Fruit fly (Drosophila melanogaster): ENCODE results near the gene GMF.

Gene GMF

DNA sequence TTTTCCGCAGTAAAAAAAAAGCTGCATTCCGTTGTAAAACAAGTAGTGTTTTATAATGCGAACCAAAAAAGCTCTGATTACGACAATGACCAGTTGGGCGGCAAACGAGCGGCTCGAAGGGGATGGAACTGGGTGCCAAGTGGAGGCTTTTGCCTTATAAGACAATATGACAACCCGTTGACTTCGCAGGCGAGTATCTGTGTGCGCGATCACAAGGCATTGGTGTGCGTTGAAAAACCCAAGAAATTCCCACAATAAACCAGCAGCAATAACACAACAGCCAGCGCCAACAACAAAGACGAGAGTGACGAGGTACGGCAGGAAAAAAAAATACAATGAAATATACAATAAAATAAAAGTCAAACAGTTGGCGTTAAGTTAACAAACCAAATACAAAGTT, 12.3 kb upstream of the GMF start (continued):
- TF ChIP-seq CG13424 (tag; optimal IDR thresholded peaks at IDR 0.05) (no peak), CG8388 (GFP tag; optimal IDR thresholded peaks at IDR 0.05) (no peak), salm (tag; optimal IDR thresholded peaks at IDR 0.05) (no peak), prd (optimal IDR thresholded peaks at IDR 0.05) (no peak), prd (GFP tag; IDR thresholded peaks at IDR 0.05) (no peak), Ada2b (GFP tag; IDR thresholded peaks at IDR 0.05) (no peak), ash1 (GFP tag; optimal IDR thresholded peaks at IDR 0.05) (no peak), CG15514 (GFP tag; optimal IDR thresholded peaks at IDR 0.05) (no peak), hb (GFP tag; IDR thresholded peaks at IDR 0.05; ENCODE audit: partially characterized antibody) (no peak), pb (GFP tag; optimal IDR thresholded peaks at IDR 0.05) (no peak), CG18262 (tag; optimal IDR thresholded peaks at IDR 0.05) (no peak), B-H2 (GFP tag; optimal IDR thresholded peaks at IDR 0.05) (peak; percentile 82), CG4404 (GFP tag; IDR thresholded peaks at IDR 0.05) (no peak), Atf-2 (GFP tag; optimal IDR thresholded peaks at IDR 0.05) (no peak), CG11504 (tag; optimal IDR thresholded peaks at IDR 0.05) (no peak), CG2129 (GFP tag; IDR thresholded peaks at IDR 0.05; ENCODE audit: partially characterized antibody) (no peak), az2 (GFP tag; optimal IDR thresholded peaks at IDR 0.05) (no peak), CG1647 (GFP tag; optimal IDR thresholded peaks at IDR 0.05) (no peak), ewg (GFP tag; optimal IDR thresholded peaks at IDR 0.05) (no peak), Doc2 (GFP tag; IDR thresholded peaks at IDR 0.05) (no peak), insv (GFP tag; optimal IDR thresholded peaks at IDR 0.05) (no peak), CG10543 (GFP tag; optimal IDR thresholded peaks at IDR 0.05) (peak; percentile 82), luna (GFP tag; optimal IDR thresholded peaks at IDR 0.05) (no peak), yki (optimal IDR thresholded peaks at IDR 0.05) (no peak), E2f2 (GFP tag; IDR thresholded peaks at IDR 0.05) (no peak), Lim3 (GFP tag; IDR thresholded peaks at IDR 0.05) (no peak), Bteb2 (GFP tag; optimal IDR thresholded peaks at IDR 0.05) (no peak), CG8089 (GFP tag; optimal IDR thresholded peaks at IDR 0.05) (no peak), ro (GFP tag; IDR thresholded peaks at IDR 0.05) (no peak), sob (GFP tag; IDR thresholded peaks at IDR 0.05) (peak; percentile 31; the same call in 1 of the 2 replicates), klu (GFP tag; IDR thresholded peaks at IDR 0.05) (no peak), slp2 (GFP tag; optimal IDR thresholded peaks at IDR 0.05) (no peak), sens-2 (GFP tag; IDR thresholded peaks at IDR 0.05) (no peak), croc (GFP tag; conservative IDR thresholded peaks at IDR 0.05) (no peak), Adf1 (GFP tag; IDR thresholded peaks at IDR 0.05) (peak; percentile 12; the same call in 1 of the 2 replicates), jigr1 (GFP tag; IDR thresholded peaks at IDR 0.05) (no peak), exex (tag; optimal IDR thresholded peaks at IDR 0.05) (peak; percentile 62), odd (GFP tag; optimal IDR thresholded peaks at IDR 0.05) (peak; percentile 5), ATbp (GFP tag; optimal IDR thresholded peaks at IDR 0.05) (no peak), CG9817 (tag; optimal IDR thresholded peaks at IDR 0.05) (no peak), chm (GFP tag; IDR thresholded peaks at IDR 0.05) (peak; percentile 62; the same call in 1 of the 2 replicates), Mrtf (GFP tag; IDR thresholded peaks at IDR 0.05) (no peak), tap (tag; optimal IDR thresholded peaks at IDR 0.05) (no peak), nerfin-2 (GFP tag; IDR thresholded peaks at IDR 0.05; ENCODE audit: partially characterized antibody) (no peak), ind (GFP tag; optimal IDR thresholded peaks at IDR 0.05) (no peak), CG11398 (GFP tag; optimal IDR thresholded peaks at IDR 0.05) (no peak), CG8281 (tag; optimal IDR thresholded peaks at IDR 0.05) (no peak), CkIIα-i1 (GFP tag; IDR thresholded peaks at IDR 0.05) (no peak), CG32532 (GFP tag; IDR thresholded peaks at IDR 0.05) (peak; percentile 31; the same call in 1 of the 2 replicates), pum (GFP tag; optimal IDR thresholded peaks at IDR 0.05) (no peak), TFAM (GFP tag; optimal IDR thresholded peaks at IDR 0.05) (no peak), Hand (GFP tag; optimal IDR thresholded peaks at IDR 0.05) (no peak), Dfd (GFP tag; optimal IDR thresholded peaks at IDR 0.05) (no peak)

All from whole organism, embryonic.